Fruit fly (Drosophila melanogaster): ENCODE data around the gene Cbs.
A peak's percentile ranks its signal among the peaks of the same experiment; 100 is the strongest.

Cbs gene

dm6 chrX:21027929-21028575, 16.9 kb upstream of the Cbs start, which contains the start of gene CG1532 (continued):
- no peak for TF ChIP-seq bsh (GFP tag; optimal IDR thresholded peaks at IDR 0.05)
- no peak for TF ChIP-seq kni (GFP tag; optimal IDR thresholded peaks at IDR 0.05)
- TF ChIP-seq CG43689 (GFP tag; IDR thresholded peaks at IDR 0.05), result no peak
- TF ChIP-seq CG12769 (tag; optimal IDR thresholded peaks at IDR 0.05), result peak; percentile 29
- TF ChIP-seq nerfin-2 (GFP tag; IDR thresholded peaks at IDR 0.05; ENCODE audit: partially characterized antibody), result 0 out of 2 replicates have a peak, but pooled peaks have one; percentile 13
- no peak for TF ChIP-seq NK7.1 (GFP tag; optimal IDR thresholded peaks at IDR 0.05)
- TF ChIP-seq gsb (GFP tag; IDR thresholded peaks at IDR 0.05), result no peak
- no peak for TF ChIP-seq Tbp (GFP tag; optimal IDR thresholded peaks at IDR 0.05)
- no peak for TF ChIP-seq CG15601 (tag; optimal IDR thresholded peaks at IDR 0.05)
- no peak for TF ChIP-seq HLH3B (GFP tag; IDR thresholded peaks at IDR 0.05)
- TF ChIP-seq CG12155 (GFP tag; optimal IDR thresholded peaks at IDR 0.05), result no peak
- no peak for TF ChIP-seq CG10431 (GFP tag; optimal IDR thresholded peaks at IDR 0.05)
- TF ChIP-seq knrl (GFP tag; IDR thresholded peaks at IDR 0.05; ENCODE audit: partially characterized antibody), result peak; percentile 57
- TF ChIP-seq CG17568 (GFP tag; optimal IDR thresholded peaks at IDR 0.05), result no peak
- no peak for TF ChIP-seq hth (optimal IDR thresholded peaks at IDR 0.05)
- TF ChIP-seq Awh (GFP tag; IDR thresholded peaks at IDR 0.05), result 0 out of 2 replicates have a peak, but pooled peaks have one; percentile 9
- TF ChIP-seq CG10654 (GFP tag; optimal IDR thresholded peaks at IDR 0.05), result no peak
- no peak for TF ChIP-seq pfk (GFP tag; optimal IDR thresholded peaks at IDR 0.05)
- no peak for TF ChIP-seq CG3995 (GFP tag; optimal IDR thresholded peaks at IDR 0.05)
- peak; percentile 35; the same call in 1 of the 2 replicates for TF ChIP-seq tna (GFP tag; IDR thresholded peaks at IDR 0.05; ENCODE audit: partially characterized antibody)
- TF ChIP-seq tap (tag; optimal IDR thresholded peaks at IDR 0.05), result no peak
- no peak for TF ChIP-seq p53 (GFP tag; optimal IDR thresholded peaks at IDR 0.05)
- peak; percentile 56 for TF ChIP-seq hbn (GFP tag; IDR thresholded peaks at IDR 0.05; ENCODE audit: partially characterized antibody)
- TF ChIP-seq CG14014 (GFP tag; IDR thresholded peaks at IDR 0.05), result no peak
- no peak for TF ChIP-seq Myb (GFP tag; optimal IDR thresholded peaks at IDR 0.05)
- TF ChIP-seq CG3163 (GFP tag; optimal IDR thresholded peaks at IDR 0.05), result no peak
- TF ChIP-seq MESR4 (GFP tag; optimal IDR thresholded peaks at IDR 0.05), result peak; percentile 48
- no peak for TF ChIP-seq her (GFP tag; optimal IDR thresholded peaks at IDR 0.05)
- no peak for TF ChIP-seq CG6175 (GFP tag; IDR thresholded peaks at IDR 0.05)
- TF ChIP-seq CG2129 (GFP tag; IDR thresholded peaks at IDR 0.05; ENCODE audit: partially characterized antibody), result no peak
- TF ChIP-seq CG12071 (GFP tag; optimal IDR thresholded peaks at IDR 0.05), result no peak
- no peak for TF ChIP-seq CG6689 (GFP tag; IDR thresholded peaks at IDR 0.05)
- TF ChIP-seq Dref (GFP tag; IDR thresholded peaks at IDR 0.05), result peak; percentile 60
- TF ChIP-seq pnt (GFP tag; optimal IDR thresholded peaks at IDR 0.05), result no peak
- TF ChIP-seq wek (GFP tag; optimal IDR thresholded peaks at IDR 0.05), result no peak
- TF ChIP-seq fru (optimal IDR thresholded peaks at IDR 0.05), result no peak
- TF ChIP-seq CG34376 (GFP tag; optimal IDR thresholded peaks at IDR 0.05), result peak; percentile 35
- no peak for TF ChIP-seq eyg (GFP tag; optimal IDR thresholded peaks at IDR 0.05)
- TF ChIP-seq eve (GFP tag; optimal IDR thresholded peaks at IDR 0.05), result no peak
- peak; percentile 45 for TF ChIP-seq CG10543 (GFP tag; optimal IDR thresholded peaks at IDR 0.05)
- TF ChIP-seq run (tag; optimal IDR thresholded peaks at IDR 0.05), result no peak
- TF ChIP-seq row (GFP tag; IDR thresholded peaks at IDR 0.05), result peak; percentile 48; the same call in 2 of the 3 replicates
- TF ChIP-seq TFAM (GFP tag; optimal IDR thresholded peaks at IDR 0.05), result no peak
- peak; percentile 20 for TF ChIP-seq Six4 (GFP tag; optimal IDR thresholded peaks at IDR 0.05)
- TF ChIP-seq CG15696 (tag; optimal IDR thresholded peaks at IDR 0.05), result no peak
- TF ChIP-seq CG10959 (GFP tag; IDR thresholded peaks at IDR 0.05), result no peak
- no peak for TF ChIP-seq da (GFP tag; optimal IDR thresholded peaks at IDR 0.05)
- TF ChIP-seq Rfx (GFP tag; IDR thresholded peaks at IDR 0.05), result 0 out of 2 replicates have a peak, but pooled peaks have one; percentile 6
- TF ChIP-seq ems (GFP tag; optimal IDR thresholded peaks at IDR 0.05), result no peak
- TF ChIP-seq H2.0 (GFP tag; IDR thresholded peaks at IDR 0.05), result no peak
- TF ChIP-seq bcd (GFP tag; optimal IDR thresholded peaks at IDR 0.05), result no peak

All from whole organism, embryonic.